Fruit fly (Drosophila melanogaster) whole organism, embryonic: ENCODE measurements around the gene AstA-R1.
A peak's percentile ranks its signal among the peaks of the same experiment; 100 is the strongest.

Experiments
- Bteb2 ChIP-seq: fragments of 200-800 bp; sonication (Bioruptor generic); optimal IDR thresholded peaks from 2 replicates; lab custom pipeline; 2016; ENCODE audit warnings: missing biosample characterization, missing genetic modification characterization
- CG1024 ChIP-seq: fragments of 200-800 bp; sonication (Bioruptor generic); IDR thresholded peaks from 2 replicates; pipeline ENCODE4 v1.3.6; 2022; ENCODE audit warnings: missing biosample characterization, missing genetic modification characterization
- CG10321 ChIP-seq: fragments of 200-800 bp; sonication (Bioruptor generic); IDR thresholded peaks from 2 replicates; pipeline ENCODE4 v1.3.6; 2022; ENCODE audit warnings: missing biosample characterization, missing genetic modification characterization
- CG10979 ChIP-seq: fragments of 200-800 bp; sonication (Bioruptor generic); optimal IDR thresholded peaks from 2 replicates; lab custom pipeline; 2018; ENCODE audit warnings: missing biosample characterization, mild to moderate bottlenecking, missing genetic modification characterization, moderate library complexity
- CG11398 ChIP-seq: fragments of 200-800 bp; sonication (Bioruptor generic); optimal IDR thresholded peaks from 2 replicates; lab custom pipeline; 2016; ENCODE audit warnings: missing biosample characterization, missing genetic modification characterization
- CG11696 ChIP-seq: fragments of 200-800 bp; sonication (Bioruptor generic); IDR thresholded peaks from 2 replicates; pipeline ENCODE4 v1.3.6; 2022; ENCODE audit warnings: missing biosample characterization, missing genetic modification characterization
- CG12155 ChIP-seq: fragments of 200-800 bp; sonication (Bioruptor generic); optimal IDR thresholded peaks from 3 replicates; lab custom pipeline; 2016; ENCODE audit warnings: missing biosample characterization, missing genetic modification characterization
- CG12236 ChIP-seq: fragments of 200-800 bp; sonication (Bioruptor generic); optimal IDR thresholded peaks from 2 replicates; lab custom pipeline; 2016; ENCODE audit warnings: missing biosample characterization, missing genetic modification characterization
- CG12744 ChIP-seq: fragments of 200-800 bp; sonication (Bioruptor generic); optimal IDR thresholded peaks from 2 replicates; lab custom pipeline; 2016; ENCODE audit warnings: missing biosample characterization, missing genetic modification characterization
- CG13624 ChIP-seq: fragments of 200-800 bp; sonication (Bioruptor generic); optimal IDR thresholded peaks from 2 replicates; lab custom pipeline; 2016; ENCODE audit warnings: missing biosample characterization, missing genetic modification characterization
- CG13775 ChIP-seq: fragments of 200-800 bp; sonication (Bioruptor generic); optimal IDR thresholded peaks from 3 replicates; lab custom pipeline; 2017; ENCODE audit warnings: missing biosample characterization, mild to moderate bottlenecking, missing genetic modification characterization
- CG14441 ChIP-seq: fragments of 200-800 bp; sonication (Bioruptor generic); IDR thresholded peaks from 2 replicates; pipeline ENCODE4 v1.3.6; 2022; ENCODE audit warnings: missing biosample characterization, missing genetic modification characterization
- CG14710 ChIP-seq: fragments of 200-800 bp; sonication (Bioruptor generic); optimal IDR thresholded peaks from 3 replicates; lab custom pipeline; 2019; ENCODE audit warnings: missing biosample characterization, mild to moderate bottlenecking, missing genetic modification characterization, moderate library complexity
- CG15073 ChIP-seq: fragments of 200-800 bp; sonication (Bioruptor generic); optimal IDR thresholded peaks from 2 replicates; lab custom pipeline; 2016; ENCODE audit warnings: missing biosample characterization, missing genetic modification characterization
- CG15696 ChIP-seq: fragments of 200-800 bp; sonication (Bioruptor generic); optimal IDR thresholded peaks from 2 replicates; lab custom pipeline; 2019; ENCODE audit warnings: missing biosample characterization, mild to moderate bottlenecking, missing genetic modification characterization, moderate library complexity
- CG17912 ChIP-seq: fragments of 200-800 bp; sonication (Bioruptor generic); optimal IDR thresholded peaks from 2 replicates; lab custom pipeline; 2018; ENCODE audit warnings: missing biosample characterization, mild to moderate bottlenecking, missing genetic modification characterization
- CG18011 ChIP-seq: fragments of 200-800 bp; sonication (Bioruptor generic); optimal IDR thresholded peaks from 2 replicates; lab custom pipeline; 2017; ENCODE audit warnings: missing biosample characterization, missing genetic modification characterization, mild to moderate bottlenecking, moderate library complexity, missing genotype
- CG2712 ChIP-seq: fragments of 200-800 bp; optimal IDR thresholded peaks from 3 replicates; lab custom pipeline; 2019; ENCODE audit warnings: missing biosample characterization, mild to moderate bottlenecking, missing genetic modification characterization, moderate library complexity
- CG31388 ChIP-seq: fragments of 200-800 bp; sonication (Bioruptor generic); optimal IDR thresholded peaks from 2 replicates; lab custom pipeline; 2016; ENCODE audit warnings: missing biosample characterization, missing genetic modification characterization
- CG32772 ChIP-seq: fragments of 200-800 bp; sonication (Bioruptor generic); IDR thresholded peaks from 2 replicates; pipeline ENCODE4 v1.3.6; 2022; ENCODE audit warnings: missing biosample characterization, missing genetic modification characterization
- CG3281 ChIP-seq: fragments of 200-800 bp; sonication (Bioruptor generic); optimal IDR thresholded peaks from 3 replicates; lab custom pipeline; 2017; ENCODE audit warnings: missing biosample characterization, mild to moderate bottlenecking, missing genetic modification characterization
- CG3995 ChIP-seq: fragments of 200-800 bp; sonication (Bioruptor generic); optimal IDR thresholded peaks from 3 replicates; lab custom pipeline; 2016; ENCODE audit warnings: missing biosample characterization, missing genetic modification characterization
- CG42726 ChIP-seq: fragments of 200-800 bp; sonication (Bioruptor generic); IDR thresholded peaks from 2 replicates; pipeline ENCODE4 v1.3.6; 2022; ENCODE audit warnings: missing biosample characterization, missing genetic modification characterization; ENCODE audit not compliant: partially characterized antibody
- CG4360 ChIP-seq: fragments of 200-800 bp; sonication (Bioruptor generic); IDR thresholded peaks from 2 replicates; pipeline ENCODE4 v1.3.6; 2022; ENCODE audit warnings: missing biosample characterization, missing genetic modification characterization
- CG4707 ChIP-seq: fragments of 200-800 bp; sonication (Bioruptor generic); optimal IDR thresholded peaks from 2 replicates; lab custom pipeline; 2018; ENCODE audit warnings: missing biosample characterization, mild to moderate bottlenecking, missing genetic modification characterization, moderate library complexity
- CG4820 ChIP-seq: fragments of 200-800 bp; sonication (Bioruptor generic); optimal IDR thresholded peaks from 3 replicates; lab custom pipeline; 2016; ENCODE audit warnings: missing biosample characterization, missing genetic modification characterization
- CG6791 ChIP-seq: fragments of 200-800 bp; sonication (Bioruptor generic); IDR thresholded peaks from 3 replicates; pipeline ENCODE4 v1.3.6; 2022; ENCODE audit warnings: missing biosample characterization, missing genetic modification characterization; ENCODE audit not compliant: partially characterized antibody
- CG8290 ChIP-seq, 3 experiments: fragments of 200-800 bp; sonication (Bioruptor generic); optimal IDR thresholded peaks; 2 replicates each; lab custom pipeline; 2016 to 2019; ENCODE audit warnings: missing biosample characterization in 3 of 3, missing genetic modification characterization in 3 of 3, mild to moderate bottlenecking in 2 of 3, moderate library complexity in 1 of 3
- CG8765 ChIP-seq: fragments of 200-800 bp; sonication (Bioruptor generic); IDR thresholded peaks from 2 replicates; pipeline ENCODE4 v1.3.6; 2022; ENCODE audit warnings: missing biosample characterization, missing genetic modification characterization
- CkIIα-i1 ChIP-seq: fragments of 200-800 bp; sonication (Bioruptor generic); IDR thresholded peaks from 2 replicates; pipeline ENCODE4 v1.3.6; 2022; ENCODE audit warnings: missing biosample characterization, missing genetic modification characterization
- CrebB ChIP-seq: fragments of 200-800 bp; sonication (Bioruptor generic); optimal IDR thresholded peaks from 3 replicates; lab custom pipeline; 2018; ENCODE audit warnings: missing biosample characterization, mild to moderate bottlenecking, missing genetic modification characterization
- D19A ChIP-seq: fragments of 200-800 bp; optimal IDR thresholded peaks from 3 replicates; lab custom pipeline; 2019; ENCODE audit warnings: missing biosample characterization, mild to moderate bottlenecking, missing genetic modification characterization, moderate library complexity
- D19B ChIP-seq: fragments of 200-800 bp; sonication (Bioruptor generic); optimal IDR thresholded peaks from 2 replicates; lab custom pipeline; 2017; ENCODE audit warnings: missing biosample characterization, mild to moderate bottlenecking, missing genetic modification characterization
- Dp ChIP-seq: fragments of 200-800 bp; sonication (Bioruptor generic); optimal IDR thresholded peaks from 2 replicates; lab custom pipeline; 2018; ENCODE audit warnings: missing biosample characterization, mild to moderate bottlenecking, missing genetic modification characterization, moderate library complexity
- Gug ChIP-seq: fragments of 200-800 bp; sonication (Bioruptor generic); IDR thresholded peaks from 4 replicates; pipeline ENCODE4 v1.3.6; 2022; ENCODE audit warnings: missing biosample characterization, missing genetic modification characterization
- Kr ChIP-seq: fragments of 200-800 bp; sonication (Bioruptor generic); optimal IDR thresholded peaks from 2 replicates; lab custom pipeline; 2017; ENCODE audit warnings: missing biosample characterization, mild to moderate bottlenecking, missing genetic modification characterization
- Myb ChIP-seq: fragments of 200-800 bp; sonication (Bioruptor generic); optimal IDR thresholded peaks from 2 replicates; lab custom pipeline; 2016; ENCODE audit warnings: missing biosample characterization, missing genetic modification characterization
- PHDP ChIP-seq: fragments of 200-800 bp; sonication (Bioruptor generic); optimal IDR thresholded peaks from 3 replicates; lab custom pipeline; 2018; ENCODE audit warnings: missing biosample characterization, mild to moderate bottlenecking, missing genetic modification characterization, moderate library complexity
- Pdp1 ChIP-seq, 2 experiments: fragments of 200-800 bp; sonication (Bioruptor generic); optimal IDR thresholded peaks; 3 replicates each; lab custom pipeline; 2016; ENCODE audit warnings: missing biosample characterization in 2 of 2, missing genetic modification characterization in 2 of 2, mild to moderate bottlenecking in 1 of 2, moderate library complexity in 1 of 2
- Ptx1 ChIP-seq: fragments of 200-800 bp; sonication (Bioruptor generic); IDR thresholded peaks from 2 replicates; pipeline ENCODE4 v1.3.6; 2022; ENCODE audit warnings: missing biosample characterization, missing genetic modification characterization
- Six4 ChIP-seq: fragments of 200-800 bp; sonication (Bioruptor generic); optimal IDR thresholded peaks from 2 replicates; lab custom pipeline; 2016; ENCODE audit warnings: missing biosample characterization, missing genetic modification characterization
- corto ChIP-seq: fragments of 200-800 bp; sonication (Bioruptor generic); optimal IDR thresholded peaks from 2 replicates; lab custom pipeline; 2016; ENCODE audit warnings: missing biosample characterization, mild to moderate bottlenecking, missing genetic modification characterization, moderate library complexity
- disco-r ChIP-seq: fragments of 200-800 bp; sonication (Bioruptor generic); optimal IDR thresholded peaks from 2 replicates; lab custom pipeline; 2016; ENCODE audit warnings: missing biosample characterization, missing genetic modification characterization
- gsb-n ChIP-seq: fragments of 200-800 bp; sonication (Bioruptor generic); optimal IDR thresholded peaks from 3 replicates; lab custom pipeline; 2018; ENCODE audit warnings: missing biosample characterization, mild to moderate bottlenecking, missing genetic modification characterization
- jing ChIP-seq: fragments of 200-800 bp; sonication (Bioruptor generic); optimal IDR thresholded peaks from 2 replicates; lab custom pipeline; 2018; ENCODE audit warnings: missing biosample characterization, mild to moderate bottlenecking, missing genetic modification characterization
- lov ChIP-seq, 2 experiments: fragments of 200-800 bp in 1 of 2; fragments of >200 bp in 1 of 2; sonication (Bioruptor generic) in 1 of 2; IDR thresholded peaks in 1 of 2; optimal IDR thresholded peaks in 1 of 2; 2 replicates in 1 of 2; 3 replicates in 1 of 2; pipeline versions ENCODE4 v1.3.6 to Lab custom; 2017 to 2022; ENCODE audit warnings: missing biosample characterization in 1 of 2, missing genetic modification characterization in 1 of 2
- pros ChIP-seq: fragments of 200-800 bp; sonication (Bioruptor generic); optimal IDR thresholded peaks from 3 replicates; lab custom pipeline; 2019; ENCODE audit warnings: missing biosample characterization, mild to moderate bottlenecking, missing genetic modification characterization, moderate library complexity
- psq ChIP-seq: fragments of 200-800 bp; sonication (Bioruptor generic); optimal IDR thresholded peaks from 2 replicates; lab custom pipeline; 2017; ENCODE audit warnings: missing biosample characterization, missing genetic modification characterization
- slp2 ChIP-seq: fragments of 200-800 bp; sonication (Bioruptor generic); optimal IDR thresholded peaks from 2 replicates; lab custom pipeline; 2016; ENCODE audit warnings: missing biosample characterization, missing genetic modification characterization
- tna ChIP-seq: fragments of 200-800 bp; sonication (Bioruptor generic); IDR thresholded peaks from 2 replicates; pipeline ENCODE4 v1.3.6; 2022; ENCODE audit warnings: missing biosample characterization, missing genetic modification characterization; ENCODE audit not compliant: partially characterized antibody
- zfh1 ChIP-seq: fragments of 200-800 bp; sonication (Bioruptor generic); IDR thresholded peaks from 3 replicates; pipeline ENCODE4 v1.3.6; 2022; ENCODE audit warnings: missing biosample characterization, missing genetic modification characterization

AstA-R1 gene

dm6 chrX:3714020-3714419, 139.7 kb downstream of the AstA-R1 start (continued):
- TF ChIP-seq CG14710 (tag; lab: Kevin White, UChicago) (no peak), CG11696 (GFP tag; lab: Robert Waterston, UW) (no peak), CG15696 (tag; lab: Kevin White, UChicago) (no peak), Myb (GFP tag; lab: Kevin White, UChicago) (no peak), CG15073 (GFP tag; lab: Kevin White, UChicago) (no peak), Ptx1 (GFP tag; lab: Robert Waterston, UW) (no peak), CG11398 (GFP tag; lab: Kevin White, UChicago) (no peak), CG12744 (GFP tag; lab: Kevin White, UChicago) (no peak), Gug (no peak), CG2712 (tag; lab: Kevin White, UChicago) (peak; percentile 38), CG12155 (peak; percentile 15), CG10979 (peak; percentile 20), Kr (no peak), CG17912 (GFP tag; lab: Kevin White, UChicago) (no peak), CG4820 (GFP tag; lab: Kevin White, UChicago) (no peak), CG6791 (no peak), CG1024 (GFP tag; lab: Robert Waterston, UW) (no peak), CG8765 (GFP tag; lab: Robert Waterston, UW) (no peak), Six4 (GFP tag; lab: Kevin White, UChicago) (no peak), CG8290 (GFP tag; optimal IDR thresholded peaks at IDR 0.05; lab: Kevin White, UChicago) (no peak), CG8290 (tag; optimal IDR thresholded peaks at IDR 0.05; lab: Kevin White, UChicago) (peak in 1 of 2 experiments; percentile 61), CG12236 (GFP tag; lab: Kevin White, UChicago) (no peak), CkIIα-i1 (GFP tag; lab: Robert Waterston, UW) (no peak), CG42726 (GFP tag; lab: Robert Waterston, UW) (no peak), jing (no peak), lov (optimal IDR thresholded peaks at IDR 0.05; lab: Kevin White, UChicago) (no peak), lov (GFP tag; IDR thresholded peaks at IDR 0.05; lab: Robert Waterston, UW) (no peak), CG18011 (GFP tag; lab: Kevin White, UChicago) (no peak), CG3995 (GFP tag; lab: Kevin White, UChicago) (no peak), D19A (tag; lab: Kevin White, UChicago) (peak; percentile 13), disco-r (GFP tag; lab: Kevin White, UChicago) (no peak), CG13624 (GFP tag; lab: Kevin White, UChicago) (peak; percentile 33), CG4360 (GFP tag; lab: Robert Waterston, UW) (no peak), CG3281 (GFP tag; lab: Kevin White, UChicago) (peak; percentile 42), CG4707 (peak; percentile 32), D19B (GFP tag; lab: Kevin White, UChicago) (no peak), CG13775 (GFP tag; lab: Kevin White, UChicago) (no peak), corto (GFP tag; lab: Kevin White, UChicago) (no peak), psq (GFP tag; lab: Kevin White, UChicago) (no peak), CG10321 (GFP tag; lab: Robert Waterston, UW) (no peak), Dp (GFP tag; lab: Kevin White, UChicago) (no peak), CG32772 (no peak), tna (GFP tag; lab: Robert Waterston, UW) (no peak), CrebB (tag; lab: Kevin White, UChicago) (no peak), PHDP (tag; lab: Kevin White, UChicago) (peak; percentile 59), Pdp1 (GFP tag; optimal IDR thresholded peaks at IDR 0.05; lab: Kevin White, UChicago) (peak; percentile 21 to 53), pros (GFP tag; lab: Kevin White, UChicago) (no peak), CG14441 (0 out of 2 replicates have a peak, but pooled peaks have one; percentile 30), CG31388 (GFP tag; lab: Kevin White, UChicago) (no peak), gsb-n (tag; lab: Kevin White, UChicago) (peak; percentile 13), slp2 (no peak), Bteb2 (GFP tag; lab: Kevin White, UChicago) (peak; percentile 7), zfh1 (no peak)
